Worm (Caenorhabditis elegans) whole organism, late embryonic: ENCODE data around the gene glb-25.

Source experiments
- C08G9.2 ChIP-seq: sonication (generic microtip); optimal IDR thresholded peaks from 2 replicates; lab custom pipeline; 2016; ENCODE audit warnings: mild to moderate bottlenecking, missing genetic modification characterization, moderate library complexity, missing compliant biosample characterization
- F13H6.1 ChIP-seq: sonication (generic microtip); optimal IDR thresholded peaks from 2 replicates; lab custom pipeline; 2016; ENCODE audit warnings: missing genetic modification characterization, missing compliant biosample characterization
- K09A11.1 ChIP-seq: sonication (generic microtip); optimal IDR thresholded peaks from 2 replicates; lab custom pipeline; 2017; ENCODE audit warnings: antibody characterized with exemption, mild to moderate bottlenecking, missing genetic modification characterization, missing compliant biosample characterization; ENCODE audit not compliant: insufficient read depth
- T23F11.4 ChIP-seq: fragments of 200-800 bp; sonication (Bioruptor generic); optimal IDR thresholded peaks from 2 replicates; lab custom pipeline; 2018; ENCODE audit warnings: mild to moderate bottlenecking, missing genetic modification characterization, missing compliant biosample characterization
- Y22D7AL.16 ChIP-seq: sonication (generic microtip); optimal IDR thresholded peaks from 2 replicates; lab custom pipeline; 2016; ENCODE audit warnings: missing genetic modification characterization, missing compliant biosample characterization
- ama-1 ChIP-seq: fragments of 150-350 bp; optimal IDR thresholded peaks from 2 replicates; lab custom pipeline; 2014
- ceh-14 ChIP-seq: sonication (generic microtip); optimal IDR thresholded peaks from 2 replicates; lab custom pipeline; 2016; ENCODE audit warnings: missing genotype, missing genetic modification characterization, missing compliant biosample characterization
- ceh-18 ChIP-seq: sonication (generic microtip); optimal IDR thresholded peaks from 2 replicates; lab custom pipeline; 2016; ENCODE audit warnings: missing genetic modification characterization, missing compliant biosample characterization
- ceh-2 ChIP-seq: sonication (generic microtip); optimal IDR thresholded peaks from 2 replicates; lab custom pipeline; 2016; ENCODE audit warnings: missing genotype, missing genetic modification characterization, missing compliant biosample characterization
- ceh-24 ChIP-seq: sonication (generic microtip); optimal IDR thresholded peaks from 2 replicates; lab custom pipeline; 2016; ENCODE audit warnings: mild to moderate bottlenecking, missing genetic modification characterization, missing compliant biosample characterization
- ceh-30 ChIP-seq: fragments of 150-350 bp; optimal IDR thresholded peaks from 2 replicates; lab custom pipeline; 2014; ENCODE audit warnings: missing biosample characterization, missing genetic modification characterization
- ceh-31 ChIP-seq: sonication (generic microtip); optimal IDR thresholded peaks from 2 replicates; lab custom pipeline; 2016; ENCODE audit warnings: missing genetic modification characterization, missing compliant biosample characterization
- ceh-9 ChIP-seq: sonication (generic microtip); optimal IDR thresholded peaks from 2 replicates; lab custom pipeline; 2016; ENCODE audit warnings: mild to moderate bottlenecking, missing genetic modification characterization, inconsistent platforms, missing compliant biosample characterization
- che-1 ChIP-seq: sonication (generic microtip); optimal IDR thresholded peaks from 2 replicates; lab custom pipeline; 2016; ENCODE audit warnings: mild to moderate bottlenecking, missing genetic modification characterization, missing compliant biosample characterization
- dmd-4 ChIP-seq: sonication (generic microtip); optimal IDR thresholded peaks from 2 replicates; lab custom pipeline; 2016; ENCODE audit warnings: borderline replicate concordance, missing genetic modification characterization, missing compliant biosample characterization
- elt-2 ChIP-seq: sonication (generic microtip); optimal IDR thresholded peaks from 2 replicates; lab custom pipeline; 2016; ENCODE audit warnings: missing genetic modification reagents, missing genetic modification characterization, missing compliant biosample characterization
- ets-4 ChIP-seq: sonication (generic microtip); optimal IDR thresholded peaks from 2 replicates; lab custom pipeline; 2016; ENCODE audit warnings: missing genetic modification characterization, missing compliant biosample characterization
- eyg-1 ChIP-seq: sonication (generic microtip); optimal IDR thresholded peaks from 2 replicates; lab custom pipeline; 2016; ENCODE audit warnings: missing genotype, missing genetic modification characterization, missing compliant biosample characterization
- fkh-6 ChIP-seq: sonication (generic microtip); optimal IDR thresholded peaks from 2 replicates; lab custom pipeline; 2016; ENCODE audit warnings: missing genetic modification characterization, missing compliant biosample characterization
- hlh-30 ChIP-seq: sonication (generic microtip); optimal IDR thresholded peaks from 2 replicates; lab custom pipeline; 2017; ENCODE audit warnings: antibody characterized with exemption, missing genetic modification characterization, missing compliant biosample characterization; ENCODE audit not compliant: insufficient read depth
- hlh-8 ChIP-seq: sonication (generic microtip); optimal IDR thresholded peaks from 2 replicates; lab custom pipeline; 2016; ENCODE audit warnings: missing genotype, missing genetic modification characterization, missing compliant biosample characterization
- madf-2 ChIP-seq: sonication (generic microtip); optimal IDR thresholded peaks from 2 replicates; lab custom pipeline; 2017; ENCODE audit warnings: missing genetic modification characterization, missing compliant biosample characterization
- mec-3 ChIP-seq: sonication (generic microtip); optimal IDR thresholded peaks from 2 replicates; lab custom pipeline; 2016; ENCODE audit warnings: borderline replicate concordance, missing genetic modification characterization, missing compliant biosample characterization
- nfya-1 ChIP-seq: sonication (generic microtip); optimal IDR thresholded peaks from 2 replicates; lab custom pipeline; 2017; ENCODE audit warnings: missing genetic modification characterization, mild to moderate bottlenecking, missing compliant biosample characterization, antibody characterized with exemption, moderate library complexity
- nhr-11 ChIP-seq: fragments of 150-350 bp; optimal IDR thresholded peaks from 2 replicates; lab custom pipeline; 2014; ENCODE audit warnings: missing biosample characterization, missing genetic modification characterization
- nhr-232 ChIP-seq: sonication (generic microtip); optimal IDR thresholded peaks from 2 replicates; lab custom pipeline; 2016; ENCODE audit warnings: missing genetic modification characterization, missing compliant biosample characterization
- odd-2 ChIP-seq: sonication (generic microtip); optimal IDR thresholded peaks from 2 replicates; lab custom pipeline; 2017; ENCODE audit warnings: antibody characterized with exemption, mild to moderate bottlenecking, missing genetic modification characterization, missing compliant biosample characterization
- pag-3 ChIP-seq: sonication (generic microtip); optimal IDR thresholded peaks from 2 replicates; lab custom pipeline; 2016; ENCODE audit warnings: missing compliant biosample characterization, missing genetic modification characterization, borderline replicate concordance
- pax-1 ChIP-seq: fragments of 150-350 bp; optimal IDR thresholded peaks from 2 replicates; lab custom pipeline; 2014; ENCODE audit warnings: missing biosample characterization, missing genetic modification characterization
- rnt-1 ChIP-seq: sonication (generic microtip); optimal IDR thresholded peaks from 2 replicates; lab custom pipeline; 2016; ENCODE audit warnings: missing genetic modification characterization, missing compliant biosample characterization
- sdc-2 ChIP-seq: sonication (generic microtip); optimal IDR thresholded peaks from 2 replicates; lab custom pipeline; 2016; ENCODE audit warnings: missing genotype, missing genetic modification characterization, missing compliant biosample characterization
- sox-2 ChIP-seq: fragments of 200-800 bp; sonication (Bioruptor generic); IDR thresholded peaks from 2 replicates; pipeline ENCODE4 v1.3.6; 2022; ENCODE audit warnings: missing genetic modification reagents, missing genetic modification characterization, missing compliant biosample characterization
- sox-4 ChIP-seq: sonication (generic microtip); optimal IDR thresholded peaks from 2 replicates; lab custom pipeline; 2017; ENCODE audit warnings: mild to moderate bottlenecking, missing genetic modification characterization, inconsistent platforms, missing compliant biosample characterization
- tbx-2 ChIP-seq: sonication (generic microtip); optimal IDR thresholded peaks from 2 replicates; lab custom pipeline; 2016; ENCODE audit warnings: missing genetic modification characterization, missing compliant biosample characterization
- unc-3 ChIP-seq, 2 experiments: fragments of 200-800 bp in 1 of 2; sonication (Bioruptor generic) in 1 of 2; sonication (generic microtip) in 1 of 2; conservative IDR thresholded peaks in 1 of 2; optimal IDR thresholded peaks in 1 of 2; 2 replicates each; pipeline versions ENCODE4 v1.3.6 to Lab custom; 2016 to 2022; ENCODE audit warnings: missing compliant biosample characterization in 2 of 2, missing genetic modification characterization in 2 of 2, missing genetic modification reagents in 1 of 2
- unc-42 ChIP-seq: sonication (generic microtip); optimal IDR thresholded peaks from 2 replicates; lab custom pipeline; 2016; ENCODE audit warnings: missing genotype, missing genetic modification characterization, missing compliant biosample characterization
- unc-55 ChIP-seq: sonication (generic microtip); optimal IDR thresholded peaks from 2 replicates; lab custom pipeline; 2017; ENCODE audit warnings: missing biosample characterization, missing genetic modification reagents, missing genetic modification characterization
- unc-86 ChIP-seq: sonication (generic microtip); optimal IDR thresholded peaks from 2 replicates; lab custom pipeline; 2016; ENCODE audit warnings: missing genetic modification characterization, missing compliant biosample characterization
- zip-5 ChIP-seq: sonication (generic microtip); optimal IDR thresholded peaks from 2 replicates; lab custom pipeline; 2016; ENCODE audit warnings: missing genetic modification characterization, missing compliant biosample characterization

glb-25 gene

DNA sequence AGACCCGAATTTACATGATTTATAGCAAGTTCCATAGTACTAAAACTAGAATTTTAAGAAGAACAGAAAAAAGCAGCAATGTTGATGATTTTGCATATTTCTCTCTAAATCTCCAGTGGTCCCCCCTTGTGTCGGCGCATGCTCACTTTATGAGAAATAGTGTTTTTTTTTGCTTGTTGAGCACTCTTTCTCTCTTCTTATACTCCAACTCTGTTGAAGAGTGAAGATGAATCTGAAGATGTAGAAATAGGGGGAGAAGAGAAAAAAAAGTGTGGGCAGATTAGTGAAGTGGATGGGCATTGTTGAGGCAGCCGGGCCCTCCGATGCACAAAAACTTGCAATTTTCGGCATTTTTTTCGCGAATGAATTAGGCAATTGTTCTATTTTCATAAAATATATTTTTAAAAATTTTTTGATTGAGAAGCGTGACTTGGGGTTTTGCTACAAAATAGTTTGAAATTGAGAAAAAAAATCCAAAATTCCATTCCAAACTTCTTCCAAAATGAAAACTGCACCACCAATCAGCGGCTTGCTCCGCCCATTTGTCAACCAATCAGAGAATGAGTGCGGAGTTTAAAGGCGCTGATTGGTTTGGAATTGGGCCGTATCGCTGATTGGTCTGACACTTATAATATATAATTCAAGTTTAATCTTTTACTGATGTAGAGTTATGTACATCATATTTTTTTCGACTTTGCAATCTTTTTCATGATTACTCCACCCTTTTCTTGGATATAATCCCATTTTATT, 2.6 kb downstream of the glb-25 start:
- TF ChIP-seq nfya-1 (tag; lab: Kevin White, UChicago) (peak; percentile 89), sox-2 (GFP tag; lab: Robert Waterston, UW) (no peak), C08G9.2 (tag; lab: Kevin White, UChicago) (no peak)
- TF ChIP-seq, all 69 proteins: peak for 1

DNA sequence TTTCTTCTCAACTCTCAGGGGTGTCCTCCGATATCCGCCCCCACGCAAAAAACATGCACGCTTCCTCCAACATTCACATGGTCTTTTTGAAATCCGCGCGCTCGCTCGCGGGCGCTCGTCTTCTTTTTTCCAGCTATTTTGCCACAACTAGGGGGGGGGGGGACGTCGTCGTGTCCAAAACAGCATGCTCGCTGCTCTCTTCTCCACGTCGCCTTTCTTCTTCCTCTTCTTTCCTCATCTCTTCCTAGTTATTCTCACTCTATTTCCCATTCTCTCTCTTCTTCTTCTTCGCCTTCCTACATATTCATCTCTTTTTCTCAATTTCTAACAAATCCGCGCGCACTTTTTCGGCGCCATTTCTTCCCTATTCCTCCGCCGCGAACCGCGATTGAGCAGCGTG, 5.4 kb downstream of the glb-25 start:
- TF ChIP-seq ceh-2 (tag; lab: Kevin White, UChicago) (no peak), ceh-30 (no peak), ceh-31 (peak; percentile 56), rnt-1 (tag; lab: Kevin White, UChicago) (no peak), unc-3 (GFP tag; conservative IDR thresholded peaks at IDR 0.05; lab: Robert Waterston, UW) (no peak), unc-3 (tag; optimal IDR thresholded peaks at IDR 0.05; lab: Kevin White, UChicago) (no peak), unc-86 (tag; lab: Kevin White, UChicago) (no peak), elt-2 (no peak), ceh-14 (tag; lab: Kevin White, UChicago) (peak; percentile 32), nhr-232 (tag; lab: Kevin White, UChicago) (no peak), ceh-24 (no peak), unc-42 (tag; lab: Kevin White, UChicago) (peak; percentile 68), odd-2 (tag; lab: Kevin White, UChicago) (no peak), F13H6.1 (tag; lab: Kevin White, UChicago) (no peak), ceh-18 (peak; percentile 26), hlh-30 (tag; lab: Kevin White, UChicago) (no peak), hlh-8 (tag; lab: Kevin White, UChicago) (no peak), tbx-2 (peak; percentile 23), nhr-11 (tag; lab: Kevin White, UChicago) (no peak), dmd-4 (tag; lab: Kevin White, UChicago) (peak; percentile 3), K09A11.1 (tag; lab: Kevin White, UChicago) (no peak), ceh-9 (tag; lab: Kevin White, UChicago) (no peak), mec-3 (no peak), sox-4 (tag; lab: Kevin White, UChicago) (no peak), fkh-6 (tag; lab: Kevin White, UChicago) (no peak), zip-5 (tag; lab: Kevin White, UChicago) (no peak), ets-4 (tag; lab: Kevin White, UChicago) (no peak), pax-1 (no peak), C08G9.2 (tag; lab: Kevin White, UChicago) (no peak), pag-3 (no peak), sox-2 (GFP tag; lab: Robert Waterston, UW) (no peak)

DNA sequence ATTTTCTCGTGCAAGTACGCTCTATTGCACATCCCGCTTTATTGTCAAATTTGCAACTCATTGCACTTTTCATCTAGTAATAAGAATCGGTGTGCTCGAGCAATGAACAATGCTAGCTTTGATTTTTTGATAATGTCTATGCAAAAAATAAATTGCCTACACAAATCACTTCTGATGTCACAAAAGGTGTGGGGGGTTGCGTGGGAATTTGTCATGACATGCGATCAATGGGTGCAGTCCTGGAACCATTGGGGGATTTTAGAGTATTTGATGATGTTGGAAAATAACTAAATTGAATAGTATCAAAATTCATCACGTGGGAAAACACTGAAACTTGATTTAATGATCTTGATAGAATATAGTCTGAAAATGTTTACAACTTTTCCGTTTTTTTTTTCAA, 7.8 kb downstream of the glb-25 start:
- no peak for TF ChIP-seq madf-2 (tag; lab: Kevin White, UChicago)

DNA sequence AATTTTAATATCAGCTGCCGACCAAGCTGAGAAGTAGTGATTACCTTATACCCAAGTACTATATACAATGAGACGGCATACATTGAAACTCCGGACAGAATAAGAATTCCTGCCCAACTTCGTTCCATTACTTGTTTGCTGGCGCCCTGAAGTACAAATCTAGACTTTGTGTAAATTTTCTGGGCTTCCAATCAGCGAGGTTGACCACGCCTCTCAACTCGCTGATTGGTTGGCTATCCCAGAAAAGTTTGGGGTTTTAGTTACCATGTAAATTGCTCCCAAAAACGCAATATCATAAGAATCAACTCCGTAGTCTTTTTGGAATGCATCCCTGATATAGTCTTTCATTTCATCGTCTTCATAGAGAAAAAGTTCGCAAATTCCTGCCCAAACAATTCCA, 17.2 kb downstream of the glb-25 start:
- TF ChIP-seq nfya-1 (tag; lab: Kevin White, UChicago), result peak; percentile 80
- TF ChIP-seq sdc-2 (tag; lab: Kevin White, UChicago), result no peak

DNA sequence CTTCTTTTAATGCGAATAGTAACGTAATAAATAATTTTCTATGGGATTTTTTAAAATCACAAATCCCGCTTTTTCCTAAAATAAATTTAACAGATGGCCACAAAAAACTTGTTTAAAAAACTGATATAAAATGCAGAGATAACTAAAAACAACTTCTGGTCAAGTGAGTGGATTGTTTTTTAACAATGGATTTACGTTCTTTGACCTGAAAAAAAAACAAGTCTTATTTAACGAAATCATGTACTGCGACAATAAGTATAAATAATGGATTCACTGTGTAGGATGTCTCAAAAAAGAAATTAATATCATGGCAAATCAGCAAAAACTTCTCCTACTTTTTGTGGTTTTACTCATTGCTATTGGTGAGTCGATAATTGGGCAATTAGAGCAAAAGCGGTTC, 19.0 kb downstream of the glb-25 start, which contains the start of gene fipr-25:
Gene fipr-25 (plus strand): TSS at position 301 of the 400 bp plus-strand sequence.
- no peak for TF ChIP-seq unc-55 (GFP tag; lab: Kevin White, UChicago)
- TF ChIP-seq madf-2 (tag; lab: Kevin White, UChicago), result no peak
- TF ChIP-seq ets-4 (tag; lab: Kevin White, UChicago), result no peak
- TF ChIP-seq elt-2, result no peak
- no peak for TF ChIP-seq pag-3
- TF ChIP-seq Y22D7AL.16, result no peak
- no peak for TF ChIP-seq unc-86 (tag; lab: Kevin White, UChicago)
- TF ChIP-seq ceh-31, result no peak
- no peak for TF ChIP-seq zip-5 (tag; lab: Kevin White, UChicago)
- no peak for TF ChIP-seq sdc-2 (tag; lab: Kevin White, UChicago)
- TF ChIP-seq ceh-18, result no peak
- no peak for TF ChIP-seq fkh-6 (tag; lab: Kevin White, UChicago)
- no peak for TF ChIP-seq ceh-2 (tag; lab: Kevin White, UChicago)
- TF ChIP-seq K09A11.1 (tag; lab: Kevin White, UChicago), result no peak
- no peak for TF ChIP-seq eyg-1 (tag; lab: Kevin White, UChicago)
- no peak for TF ChIP-seq T23F11.4 (GFP tag; lab: Kevin White, UChicago)
- TF ChIP-seq che-1 (tag; lab: Kevin White, UChicago), result no peak
- TF ChIP-seq ama-1 (lab: Kevin White, UChicago), result no peak
- TF ChIP-seq nfya-1 (tag; lab: Kevin White, UChicago), result no peak
- no peak for TF ChIP-seq dmd-4 (tag; lab: Kevin White, UChicago)
